Worm (Caenorhabditis elegans) whole organism, L1 larva: ENCODE measurements around the gene ints-9.

ENCODE experiments used
- C34B4.2 ChIP-seq: sonication (generic microtip); optimal IDR thresholded peaks from 2 replicates; lab custom pipeline; 2017; ENCODE audit warnings: mild to moderate bottlenecking, missing genetic modification characterization, missing compliant biosample characterization
- Y116A8C.19 ChIP-seq: sonication (generic microtip); optimal IDR thresholded peaks from 2 replicates; lab custom pipeline; 2016; ENCODE audit warnings: missing compliant biosample characterization, missing genetic modification characterization, borderline replicate concordance
- aha-1 ChIP-seq: fragments of 150-350 bp; optimal IDR thresholded peaks from 2 replicates; lab custom pipeline; 2014; ENCODE audit warnings: missing biosample characterization, missing genetic modification characterization
- alr-1 ChIP-seq: fragments of 200-800 bp; sonication (Bioruptor generic); optimal IDR thresholded peaks from 2 replicates; lab custom pipeline; 2018; ENCODE audit warnings: borderline replicate concordance, mild to moderate bottlenecking, missing genetic modification characterization, missing compliant biosample characterization
- aly-2 ChIP-seq: fragments of 150-350 bp; optimal IDR thresholded peaks from 2 replicates; lab custom pipeline; 2014; ENCODE audit warnings: missing biosample characterization, missing genetic modification characterization
- blmp-1 ChIP-seq: fragments of 150-350 bp; optimal IDR thresholded peaks from 2 replicates; lab custom pipeline; 2014; ENCODE audit warnings: missing biosample characterization, missing genetic modification characterization
- ceh-8 ChIP-seq: fragments of 200-800 bp; sonication (Bioruptor generic); optimal IDR thresholded peaks from 2 replicates; lab custom pipeline; 2018; ENCODE audit warnings: mild to moderate bottlenecking, missing genetic modification characterization, moderate library complexity, missing compliant biosample characterization
- ceh-88 ChIP-seq: fragments of 200-800 bp; sonication (Bioruptor generic); IDR thresholded peaks from 2 replicates; pipeline ENCODE4 v1.3.6; 2022; ENCODE audit warnings: missing genetic modification characterization, missing compliant biosample characterization
- ces-1 ChIP-seq: fragments of 150-350 bp; optimal IDR thresholded peaks from 2 replicates; lab custom pipeline; 2014; ENCODE audit warnings: missing biosample characterization, missing genetic modification reagents, missing genetic modification characterization
- efl-1 ChIP-seq, 4 experiments: fragments of 150-350 bp; optimal IDR thresholded peaks in 3 of 4; peaks in 1 of 4; 1 replicate in 1 of 4; 2 replicates in 3 of 4; lab custom pipeline; 2014; ENCODE audit warnings: missing biosample characterization in 2 of 4, missing genetic modification characterization in 2 of 4, missing genetic modification reagents in 2 of 4
- elt-3 ChIP-seq, 6 experiments: fragments of 150-350 bp in 1 of 6; sonication (generic microtip); optimal IDR thresholded peaks; 2 replicates each; lab custom pipeline; 2017 to 2018; ENCODE audit warnings: missing biosample characterization in 6 of 6, missing genetic modification characterization in 6 of 6, inconsistent platforms in 1 of 6
- fkh-10 ChIP-seq: sonication (generic microtip); optimal IDR thresholded peaks from 2 replicates; lab custom pipeline; 2017; ENCODE audit warnings: missing biosample characterization, missing genetic modification reagents, missing genetic modification characterization
- fkh-4 ChIP-seq: sonication (generic microtip); optimal IDR thresholded peaks from 2 replicates; lab custom pipeline; 2016; ENCODE audit warnings: missing compliant biosample characterization, missing genetic modification characterization, borderline replicate concordance
- grh-1 ChIP-seq: fragments of 200-800 bp; sonication (Bioruptor generic); IDR thresholded peaks from 2 replicates; pipeline ENCODE4 v1.3.6; 2022; ENCODE audit warnings: missing genetic modification reagents, missing genetic modification characterization, missing compliant biosample characterization
- hlh-17 ChIP-seq: fragments of 200-800 bp; sonication (Bioruptor generic); optimal IDR thresholded peaks from 2 replicates; lab custom pipeline; 2018; ENCODE audit warnings: missing genetic modification characterization, mild to moderate bottlenecking, missing compliant biosample characterization, moderate library complexity, borderline replicate concordance
- hpl-2 ChIP-seq: fragments of 150-350 bp; optimal IDR thresholded peaks from 2 replicates; lab custom pipeline; 2014; ENCODE audit warnings: missing biosample characterization, missing genetic modification reagents, missing genetic modification characterization
- isw-1 ChIP-seq: fragments of 200-800 bp; sonication (Bioruptor generic); IDR thresholded peaks from 2 replicates; pipeline ENCODE4 v1.3.6; 2022; ENCODE audit warnings: missing genetic modification characterization, missing compliant biosample characterization
- lin-14 ChIP-seq: fragments of 200-800 bp; sonication (Bioruptor generic); optimal IDR thresholded peaks from 2 replicates; lab custom pipeline; 2018; ENCODE audit warnings: mild to moderate bottlenecking, missing genetic modification characterization, moderate library complexity, missing compliant biosample characterization
- lin-35 ChIP-seq, 2 experiments: fragments of 150-350 bp; optimal IDR thresholded peaks; 2 replicates each; lab custom pipeline; 2014; ENCODE audit warnings: missing biosample characterization in 2 of 2, missing genetic modification characterization in 2 of 2, missing genetic modification reagents in 2 of 2
- lir-3 ChIP-seq: sonication (generic microtip); optimal IDR thresholded peaks from 2 replicates; lab custom pipeline; 2016; ENCODE audit warnings: mild to moderate bottlenecking, missing genetic modification characterization, moderate library complexity, missing compliant biosample characterization; ENCODE audit not compliant: poor library complexity
- mab-9 ChIP-seq: fragments of 200-800 bp; sonication (Bioruptor generic); IDR thresholded peaks from 2 replicates; pipeline ENCODE4 v1.3.6; 2022; ENCODE audit warnings: missing genetic modification reagents, missing genetic modification characterization, missing compliant biosample characterization
- mdl-1 ChIP-seq, 2 experiments: fragments of 150-350 bp; optimal IDR thresholded peaks; 2 replicates each; lab custom pipeline; 2014 to 2017; ENCODE audit warnings: missing biosample characterization in 2 of 2, missing genetic modification characterization in 2 of 2, inconsistent platforms in 1 of 2
- nhr-11 ChIP-seq: fragments of 150-350 bp; optimal IDR thresholded peaks from 2 replicates; lab custom pipeline; 2014; ENCODE audit warnings: missing biosample characterization, missing genetic modification characterization
- nhr-12 ChIP-seq: sonication (generic microtip); optimal IDR thresholded peaks from 2 replicates; lab custom pipeline; 2017; ENCODE audit warnings: missing biosample characterization, missing genetic modification characterization
- nhr-19 ChIP-seq: fragments of 200-800 bp; sonication (Bioruptor generic); conservative IDR thresholded peaks from 2 replicates; pipeline ENCODE4 v1.3.6; 2022; ENCODE audit warnings: missing genetic modification characterization, missing compliant biosample characterization
- nhr-20 ChIP-seq: sonication (generic microtip); optimal IDR thresholded peaks from 2 replicates; lab custom pipeline; 2016; ENCODE audit warnings: mild to moderate bottlenecking, missing genetic modification characterization, missing compliant biosample characterization
- nhr-76 ChIP-seq: sonication (generic microtip); optimal IDR thresholded peaks from 2 replicates; lab custom pipeline; 2017; ENCODE audit warnings: missing biosample characterization, missing genetic modification characterization
- nhr-77 ChIP-seq: fragments of 150-350 bp; optimal IDR thresholded peaks from 2 replicates; lab custom pipeline; 2014; ENCODE audit warnings: missing biosample characterization, missing genetic modification characterization
- nhr-84 ChIP-seq: sonication (generic microtip); optimal IDR thresholded peaks from 2 replicates; lab custom pipeline; 2017; ENCODE audit warnings: missing biosample characterization, missing genetic modification characterization
- nhr-85 ChIP-seq: sonication (generic microtip); peaks from one replicate; lab custom pipeline; 2016; ENCODE audit warnings: missing genetic modification characterization, inconsistent platforms, missing compliant biosample characterization
- pax-3 ChIP-seq: fragments of 200-800 bp; sonication (Bioruptor generic); optimal IDR thresholded peaks from 2 replicates; lab custom pipeline; 2018; ENCODE audit warnings: mild to moderate bottlenecking, missing genetic modification characterization, moderate library complexity, missing compliant biosample characterization
- pqm-1 ChIP-seq: sonication (generic microtip); optimal IDR thresholded peaks from 3 replicates; lab custom pipeline; 2017; ENCODE audit warnings: missing biosample characterization, missing genetic modification characterization
- rnt-1 ChIP-seq: sonication (generic microtip); optimal IDR thresholded peaks from 2 replicates; lab custom pipeline; 2016; ENCODE audit warnings: mild to moderate bottlenecking, missing genetic modification characterization, moderate library complexity, missing compliant biosample characterization
- snpc-4 ChIP-seq: fragments of 150-350 bp; optimal IDR thresholded peaks from 2 replicates; lab custom pipeline; 2014; ENCODE audit warnings: missing biosample characterization, missing genetic modification characterization
- snu-23 ChIP-seq: sonication (generic microtip); optimal IDR thresholded peaks from 2 replicates; lab custom pipeline; 2016; ENCODE audit warnings: missing genetic modification characterization, missing compliant biosample characterization
- sox-4 ChIP-seq: sonication (generic microtip); optimal IDR thresholded peaks from 2 replicates; lab custom pipeline; 2016; ENCODE audit warnings: missing genetic modification characterization, missing compliant biosample characterization
- sptf-1 ChIP-seq: fragments of 150-350 bp; optimal IDR thresholded peaks from 2 replicates; lab custom pipeline; 2014; ENCODE audit warnings: missing biosample characterization, missing genetic modification characterization
- sup-37 ChIP-seq: fragments of 200-800 bp; sonication (Bioruptor generic); optimal IDR thresholded peaks from 2 replicates; lab custom pipeline; 2018; ENCODE audit warnings: mild to moderate bottlenecking, missing genetic modification characterization, missing compliant biosample characterization
- tlp-1 ChIP-seq: fragments of 150-350 bp; optimal IDR thresholded peaks from 2 replicates; lab custom pipeline; 2014; ENCODE audit warnings: missing biosample characterization, missing genetic modification characterization
- unc-130 ChIP-seq: fragments of 150-350 bp; optimal IDR thresholded peaks from 2 replicates; lab custom pipeline; 2017; ENCODE audit warnings: missing biosample characterization, missing genetic modification characterization, inconsistent platforms
- unc-62 ChIP-seq: fragments of 150-350 bp; optimal IDR thresholded peaks from 2 replicates; lab custom pipeline; 2014; ENCODE audit warnings: missing biosample characterization, missing genetic modification reagents, missing genetic modification characterization
- vab-15 ChIP-seq: sonication (generic microtip); optimal IDR thresholded peaks from 2 replicates; lab custom pipeline; 2017; ENCODE audit warnings: missing genotype, mild to moderate bottlenecking, missing genetic modification characterization, missing compliant biosample characterization
- zip-4 ChIP-seq: fragments of 200-800 bp; sonication (Bioruptor generic); optimal IDR thresholded peaks from 2 replicates; lab custom pipeline; 2018; ENCODE audit warnings: mild to moderate bottlenecking, missing genetic modification characterization, moderate library complexity, missing compliant biosample characterization
- ztf-4 ChIP-seq: fragments of 150-350 bp; optimal IDR thresholded peaks from 2 replicates; lab custom pipeline; 2014; ENCODE audit warnings: missing biosample characterization, missing genetic modification characterization

ints-9 gene

ce11 chrV:7590454-7590853 lies 14.9 kb downstream of the ints-9 start, which contains the start of gene C50E3.6:
TSS of gene C50E3.6 (minus strand) at chrV:7590554.
- TF ChIP-seq fkh-10 (GFP tag; lab: Kevin White, UChicago) (peak; percentile 49), snpc-4 (no peak), lin-14 (GFP tag; lab: Kevin White, UChicago) (peak; percentile 7)

- no peak for TF ChIP-seq lir-3
- TF ChIP-seq nhr-11 (tag; lab: Kevin White, UChicago) = no peak
- TF ChIP-seq nhr-85 = no peak
- no peak for TF ChIP-seq unc-62 (GFP tag; lab: Kevin White, UChicago)
- no peak for TF ChIP-seq pqm-1 (tag; lab: Kevin White, UChicago)
- TF ChIP-seq fkh-10 (GFP tag; lab: Kevin White, UChicago) = no peak
- TF ChIP-seq Y116A8C.19 (tag; lab: Kevin White, UChicago) = no peak
- TF ChIP-seq ztf-4 = no peak
- no peak for TF ChIP-seq nhr-77 (tag; lab: Kevin White, UChicago)
- no peak for TF ChIP-seq snu-23 (GFP tag; lab: Kevin White, UChicago)
These were observed 19.5 kb downstream of the ints-9 start for ce11 chrV:7595132-7595531.

ce11 chrV:7598269-7598668 lies 22.7 kb downstream of the ints-9 start, which contains the start of gene C50E3.7:
TSS of gene C50E3.7 (minus strand) at chrV:7598369.
- TF ChIP-seq vab-15 (no peak), rnt-1 (tag; lab: Kevin White, UChicago) (no peak), C34B4.2 (tag; lab: Kevin White, UChicago) (no peak), fkh-10 (GFP tag; lab: Kevin White, UChicago) (no peak), sup-37 (no peak), hlh-17 (GFP tag; lab: Kevin White, UChicago) (no peak), zip-4 (GFP tag; lab: Kevin White, UChicago) (no peak), ces-1 (no peak), aly-2 (tag; lab: Kevin White, UChicago) (no peak), nhr-77 (tag; lab: Kevin White, UChicago) (no peak), nhr-19 (GFP tag; lab: Robert Waterston, UW) (no peak), unc-130 (tag; lab: Kevin White, UChicago) (no peak), mab-9 (GFP tag; lab: Robert Waterston, UW) (no peak), lin-35 (GFP tag; optimal IDR thresholded peaks at IDR 0.05; lab: Kevin White, UChicago) (no peak), tlp-1 (tag; lab: Kevin White, UChicago) (no peak), nhr-12 (tag; lab: Kevin White, UChicago) (no peak)

- no peak for TF ChIP-seq sox-4 (tag; lab: Kevin White, UChicago)
- TF ChIP-seq nhr-76 (tag; lab: Kevin White, UChicago) = no peak
- no peak for TF ChIP-seq fkh-4 (tag; lab: Kevin White, UChicago)
- TF ChIP-seq, all 84 proteins: peak for 0
These were observed 24.5 kb downstream of the ints-9 start, which contains the start of gene C50E3.9 for ce11 chrV:7600149-7600548. TSS of gene C50E3.9 (minus strand) at chrV:7600249.

- no peak for TF ChIP-seq nhr-19 (GFP tag; lab: Robert Waterston, UW)
- TF ChIP-seq nhr-84 (tag; lab: Kevin White, UChicago) = no peak
- TF ChIP-seq grh-1 (GFP tag; lab: Robert Waterston, UW) = no peak
- TF ChIP-seq elt-3 (tag; optimal IDR thresholded peaks at IDR 0.05; lab: Kevin White, UChicago) = no peak
- TF ChIP-seq ceh-88 (GFP tag; lab: Robert Waterston, UW) = no peak
- no peak for TF ChIP-seq hpl-2
- no peak for TF ChIP-seq blmp-1
- no peak for TF ChIP-seq ceh-8 (GFP tag; lab: Kevin White, UChicago)
- TF ChIP-seq alr-1 (tag; lab: Kevin White, UChicago) = no peak
- no peak for TF ChIP-seq sup-37
- no peak for TF ChIP-seq lin-35 (GFP tag; optimal IDR thresholded peaks at IDR 0.05; lab: Kevin White, UChicago)
- no peak for TF ChIP-seq nhr-20 (tag; lab: Kevin White, UChicago)
- TF ChIP-seq mdl-1 (tag; optimal IDR thresholded peaks at IDR 0.05; lab: Kevin White, UChicago) = no peak
- no peak for TF ChIP-seq sptf-1 (tag; lab: Kevin White, UChicago)
- no peak for TF ChIP-seq efl-1 (optimal IDR thresholded peaks at IDR 0.05; lab: Kevin White, UChicago)
- TF ChIP-seq efl-1 (GFP tag; optimal IDR thresholded peaks at IDR 0.05 in 1 of 2; lab: Kevin White, UChicago) = no peak
- TF ChIP-seq aha-1 (tag; lab: Kevin White, UChicago) = no peak
- no peak for TF ChIP-seq pax-3 (tag; lab: Kevin White, UChicago)
- TF ChIP-seq isw-1 (GFP tag; lab: Robert Waterston, UW) = no peak
These were observed 25.8 kb downstream of the ints-9 start, which contains the start of gene scl-26 for ce11 chrV:7601443-7601842. TSS of gene scl-26 (minus strand) at chrV:7601543.
